Worm (Caenorhabditis elegans) whole organism, L1 larva: ENCODE data around the gene pcp-2.

Experiments
- C34B4.2 ChIP-seq: sonication (generic microtip); optimal IDR thresholded peaks from 2 replicates; lab custom pipeline; 2017; ENCODE audit warnings: mild to moderate bottlenecking, missing genetic modification characterization, missing compliant biosample characterization
- blmp-1 ChIP-seq: fragments of 150-350 bp; optimal IDR thresholded peaks from 2 replicates; lab custom pipeline; 2014; ENCODE audit warnings: missing biosample characterization, missing genetic modification characterization
- ceh-63 ChIP-seq: fragments of 200-800 bp; sonication (Bioruptor generic); optimal IDR thresholded peaks from 2 replicates; lab custom pipeline; 2018; ENCODE audit warnings: mild to moderate bottlenecking, missing genetic modification characterization, missing compliant biosample characterization
- ceh-82 ChIP-seq, 3 experiments: fragments of 150-350 bp in 1 of 3; sonication (generic microtip) in 2 of 3; optimal IDR thresholded peaks; 2 replicates each; lab custom pipeline; 2014 to 2017; ENCODE audit warnings: missing biosample characterization in 3 of 3, missing genetic modification characterization in 3 of 3
- ceh-90 ChIP-seq: sonication (generic microtip); optimal IDR thresholded peaks from 2 replicates; lab custom pipeline; 2016; ENCODE audit warnings: missing genetic modification characterization, missing compliant biosample characterization
- ces-1 ChIP-seq: fragments of 150-350 bp; optimal IDR thresholded peaks from 2 replicates; lab custom pipeline; 2014; ENCODE audit warnings: missing biosample characterization, missing genetic modification reagents, missing genetic modification characterization
- efl-1 ChIP-seq, 4 experiments: fragments of 150-350 bp; optimal IDR thresholded peaks in 3 of 4; peaks in 1 of 4; 1 replicate in 1 of 4; 2 replicates in 3 of 4; lab custom pipeline; 2014; ENCODE audit warnings: missing biosample characterization in 2 of 4, missing genetic modification characterization in 2 of 4, missing genetic modification reagents in 2 of 4
- efl-3 ChIP-seq: fragments of 200-800 bp; sonication (Bioruptor generic); optimal IDR thresholded peaks from 2 replicates; lab custom pipeline; 2018; ENCODE audit warnings: mild to moderate bottlenecking, missing genetic modification characterization, missing compliant biosample characterization
- elt-2 ChIP-seq: sonication (generic microtip); optimal IDR thresholded peaks from 2 replicates; lab custom pipeline; 2016; ENCODE audit warnings: missing genetic modification characterization, mild to moderate bottlenecking, inconsistent platforms, missing compliant biosample characterization, missing genetic modification reagents
- elt-3 ChIP-seq, 6 experiments: fragments of 150-350 bp in 1 of 6; sonication (generic microtip); optimal IDR thresholded peaks; 2 replicates each; lab custom pipeline; 2017 to 2018; ENCODE audit warnings: missing biosample characterization in 6 of 6, missing genetic modification characterization in 6 of 6, inconsistent platforms in 1 of 6
- fkh-10 ChIP-seq: sonication (generic microtip); optimal IDR thresholded peaks from 2 replicates; lab custom pipeline; 2017; ENCODE audit warnings: missing biosample characterization, missing genetic modification reagents, missing genetic modification characterization
- fkh-8 ChIP-seq: sonication (generic microtip); optimal IDR thresholded peaks from 2 replicates; lab custom pipeline; 2016; ENCODE audit warnings: mild to moderate bottlenecking, missing genetic modification characterization, missing compliant biosample characterization
- hlh-17 ChIP-seq: fragments of 200-800 bp; sonication (Bioruptor generic); optimal IDR thresholded peaks from 2 replicates; lab custom pipeline; 2018; ENCODE audit warnings: missing genetic modification characterization, mild to moderate bottlenecking, missing compliant biosample characterization, moderate library complexity, borderline replicate concordance
- irx-1 ChIP-seq: sonication (generic microtip); optimal IDR thresholded peaks from 2 replicates; lab custom pipeline; 2016; ENCODE audit warnings: missing genetic modification characterization, missing compliant biosample characterization
- isw-1 ChIP-seq: fragments of 200-800 bp; sonication (Bioruptor generic); IDR thresholded peaks from 2 replicates; pipeline ENCODE4 v1.3.6; 2022; ENCODE audit warnings: missing genetic modification characterization, missing compliant biosample characterization
- lin-14 ChIP-seq: fragments of 200-800 bp; sonication (Bioruptor generic); optimal IDR thresholded peaks from 2 replicates; lab custom pipeline; 2018; ENCODE audit warnings: mild to moderate bottlenecking, missing genetic modification characterization, moderate library complexity, missing compliant biosample characterization
- lin-35 ChIP-seq, 2 experiments: fragments of 150-350 bp; optimal IDR thresholded peaks; 2 replicates each; lab custom pipeline; 2014; ENCODE audit warnings: missing biosample characterization in 2 of 2, missing genetic modification characterization in 2 of 2, missing genetic modification reagents in 2 of 2
- lin-39 ChIP-seq: fragments of 150-350 bp; optimal IDR thresholded peaks from 2 replicates; lab custom pipeline; 2014; ENCODE audit warnings: missing biosample characterization, missing genetic modification reagents, missing genetic modification characterization
- lir-3 ChIP-seq: sonication (generic microtip); optimal IDR thresholded peaks from 2 replicates; lab custom pipeline; 2016; ENCODE audit warnings: mild to moderate bottlenecking, missing genetic modification characterization, moderate library complexity, missing compliant biosample characterization; ENCODE audit not compliant: poor library complexity
- mab-9 ChIP-seq: fragments of 200-800 bp; sonication (Bioruptor generic); IDR thresholded peaks from 2 replicates; pipeline ENCODE4 v1.3.6; 2022; ENCODE audit warnings: missing genetic modification reagents, missing genetic modification characterization, missing compliant biosample characterization
- mdl-1 ChIP-seq, 2 experiments: fragments of 150-350 bp; optimal IDR thresholded peaks; 2 replicates each; lab custom pipeline; 2014 to 2017; ENCODE audit warnings: missing biosample characterization in 2 of 2, missing genetic modification characterization in 2 of 2, inconsistent platforms in 1 of 2
- mef-2 ChIP-seq: fragments of 150-350 bp; optimal IDR thresholded peaks from 2 replicates; lab custom pipeline; 2014; ENCODE audit warnings: missing biosample characterization, missing genetic modification characterization
- nhr-19 ChIP-seq: fragments of 200-800 bp; sonication (Bioruptor generic); conservative IDR thresholded peaks from 2 replicates; pipeline ENCODE4 v1.3.6; 2022; ENCODE audit warnings: missing genetic modification characterization, missing compliant biosample characterization
- nhr-237 ChIP-seq: fragments of 150-350 bp; optimal IDR thresholded peaks from 2 replicates; lab custom pipeline; 2014; ENCODE audit warnings: missing biosample characterization, missing genetic modification characterization
- nhr-28 ChIP-seq: fragments of 150-350 bp; optimal IDR thresholded peaks from 2 replicates; lab custom pipeline; 2014; ENCODE audit warnings: missing biosample characterization, missing genetic modification characterization
- nhr-71 ChIP-seq: sonication (generic microtip); optimal IDR thresholded peaks from 2 replicates; lab custom pipeline; 2016; ENCODE audit warnings: mild to moderate bottlenecking, missing genetic modification characterization, moderate library complexity, missing compliant biosample characterization
- nhr-77 ChIP-seq: fragments of 150-350 bp; optimal IDR thresholded peaks from 2 replicates; lab custom pipeline; 2014; ENCODE audit warnings: missing biosample characterization, missing genetic modification characterization
- pax-3 ChIP-seq: fragments of 200-800 bp; sonication (Bioruptor generic); optimal IDR thresholded peaks from 2 replicates; lab custom pipeline; 2018; ENCODE audit warnings: mild to moderate bottlenecking, missing genetic modification characterization, moderate library complexity, missing compliant biosample characterization
- pqm-1 ChIP-seq: sonication (generic microtip); optimal IDR thresholded peaks from 3 replicates; lab custom pipeline; 2017; ENCODE audit warnings: missing biosample characterization, missing genetic modification characterization
- rnt-1 ChIP-seq: sonication (generic microtip); optimal IDR thresholded peaks from 2 replicates; lab custom pipeline; 2016; ENCODE audit warnings: mild to moderate bottlenecking, missing genetic modification characterization, moderate library complexity, missing compliant biosample characterization
- skn-1 ChIP-seq: fragments of 150-350 bp; optimal IDR thresholded peaks from 2 replicates; lab custom pipeline; 2014; ENCODE audit warnings: missing biosample characterization, missing genetic modification characterization
- sptf-1 ChIP-seq: fragments of 150-350 bp; optimal IDR thresholded peaks from 2 replicates; lab custom pipeline; 2014; ENCODE audit warnings: missing biosample characterization, missing genetic modification characterization
- swsn-7 ChIP-seq: sonication (generic microtip); optimal IDR thresholded peaks from 2 replicates; lab custom pipeline; 2016; ENCODE audit warnings: missing genetic modification characterization, missing compliant biosample characterization
- unc-30 ChIP-seq: sonication (generic microtip); optimal IDR thresholded peaks from 2 replicates; lab custom pipeline; 2017; ENCODE audit warnings: missing biosample characterization, missing genetic modification characterization
- unc-86 ChIP-seq: sonication (generic microtip); optimal IDR thresholded peaks from 2 replicates; lab custom pipeline; 2016; ENCODE audit warnings: missing genetic modification characterization, missing compliant biosample characterization
- unc-98 ChIP-seq: fragments of 200-800 bp; sonication (Bioruptor generic); IDR thresholded peaks from 2 replicates; pipeline ENCODE4 v1.3.6; 2022; ENCODE audit warnings: missing genetic modification characterization, missing compliant biosample characterization
- vab-15 ChIP-seq: sonication (generic microtip); optimal IDR thresholded peaks from 2 replicates; lab custom pipeline; 2017; ENCODE audit warnings: missing genotype, mild to moderate bottlenecking, missing genetic modification characterization, missing compliant biosample characterization
- ztf-11 ChIP-seq, 2 experiments: sonication (generic microtip); optimal IDR thresholded peaks; 2 replicates each; lab custom pipeline; 2016 to 2017; ENCODE audit warnings: missing genetic modification characterization in 2 of 2, missing biosample characterization in 1 of 2, missing compliant biosample characterization in 1 of 2
- ztf-4 ChIP-seq: fragments of 150-350 bp; optimal IDR thresholded peaks from 2 replicates; lab custom pipeline; 2014; ENCODE audit warnings: missing biosample characterization, missing genetic modification characterization

The pcp-2 gene

ce11 chrIV:9144405-9144804 is 20.5 kb downstream of the pcp-2 start, which contains the start of gene flp-1:
TSS of gene flp-1 (plus strand) at chrIV:9144705.
- TF ChIP-seq skn-1 (tag; lab: Kevin White, UChicago) (no peak), ceh-82 (tag; optimal IDR thresholded peaks at IDR 0.05; lab: Kevin White, UChicago) (no peak), lin-14 (GFP tag; lab: Kevin White, UChicago) (no peak), unc-30 (tag; lab: Kevin White, UChicago) (no peak), nhr-19 (GFP tag; lab: Robert Waterston, UW) (no peak), unc-86 (no peak), ceh-63 (GFP tag; lab: Kevin White, UChicago) (no peak), lin-39 (no peak), mab-9 (GFP tag; lab: Robert Waterston, UW) (no peak), isw-1 (GFP tag; lab: Robert Waterston, UW) (no peak), nhr-28 (tag; lab: Kevin White, UChicago) (no peak), pax-3 (tag; lab: Kevin White, UChicago) (no peak)

DNA sequence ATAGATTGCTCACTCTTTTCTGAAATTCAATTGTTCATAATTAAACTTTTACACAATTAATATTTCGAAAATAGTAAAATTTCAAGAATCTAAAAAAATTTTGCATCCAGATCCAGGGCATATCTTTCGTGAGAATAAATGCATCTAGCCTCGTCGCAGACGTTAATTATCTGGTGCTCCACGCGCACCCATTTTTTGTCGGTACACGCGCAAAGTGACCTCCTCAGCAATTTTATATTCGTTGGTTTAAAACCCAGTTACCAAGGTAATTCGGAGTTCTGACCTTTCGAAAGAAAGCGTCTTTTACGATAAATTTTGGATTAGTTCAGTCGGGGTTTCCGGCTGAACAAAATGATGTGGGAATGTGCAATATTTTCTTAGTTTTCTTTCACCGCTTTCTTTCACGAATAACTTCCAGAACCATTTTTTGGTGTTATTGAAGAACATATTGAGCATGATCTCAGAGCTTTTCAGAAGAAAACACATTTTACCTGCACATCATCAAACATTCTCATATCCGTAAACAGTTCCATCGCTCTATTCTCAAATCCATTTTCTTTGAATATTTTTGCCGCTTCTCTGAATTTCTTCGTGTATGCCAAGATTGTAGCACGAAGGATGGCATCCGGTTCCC is 24.6 kb downstream of the pcp-2 start:
- no peak for TF ChIP-seq nhr-77 (tag; lab: Kevin White, UChicago)
- TF ChIP-seq C34B4.2 (tag; lab: Kevin White, UChicago): no peak
- TF ChIP-seq lir-3 (tag; lab: Kevin White, UChicago): no peak
- no peak for TF ChIP-seq lin-35 (GFP tag; optimal IDR thresholded peaks at IDR 0.05; lab: Kevin White, UChicago)
- TF ChIP-seq rnt-1: no peak
- no peak for TF ChIP-seq blmp-1 (tag; lab: Kevin White, UChicago)
- no peak for TF ChIP-seq mef-2 (tag; lab: Kevin White, UChicago)
- TF ChIP-seq ces-1 (GFP tag; lab: Kevin White, UChicago): no peak
- TF ChIP-seq lin-14 (GFP tag; lab: Kevin White, UChicago): no peak
- no peak for TF ChIP-seq unc-98
- TF ChIP-seq fkh-8 (tag; lab: Kevin White, UChicago): no peak
- TF ChIP-seq hlh-17 (GFP tag; lab: Kevin White, UChicago): no peak
- no peak for TF ChIP-seq ceh-90
- TF ChIP-seq elt-3 (tag; optimal IDR thresholded peaks at IDR 0.05; lab: Kevin White, UChicago): no peak
- TF ChIP-seq elt-2 (tag; lab: Kevin White, UChicago): no peak
- no peak for TF ChIP-seq efl-1 (optimal IDR thresholded peaks at IDR 0.05; lab: Kevin White, UChicago)
- no peak for TF ChIP-seq efl-1 (GFP tag; optimal IDR thresholded peaks at IDR 0.05 in 1 of 2; lab: Kevin White, UChicago)
- no peak for TF ChIP-seq ztf-4 (tag; lab: Kevin White, UChicago)
- TF ChIP-seq vab-15 (tag; lab: Kevin White, UChicago): no peak
- TF ChIP-seq, all 84 proteins: peak for 0

- TF ChIP-seq nhr-77 (tag; lab: Kevin White, UChicago) (no peak), pax-3 (tag; lab: Kevin White, UChicago) (no peak), mdl-1 (tag; optimal IDR thresholded peaks at IDR 0.05; lab: Kevin White, UChicago) (no peak), elt-3 (tag; optimal IDR thresholded peaks at IDR 0.05; lab: Kevin White, UChicago) (no peak), nhr-237 (tag; lab: Kevin White, UChicago) (no peak), pqm-1 (tag; lab: Kevin White, UChicago) (no peak), fkh-8 (tag; lab: Kevin White, UChicago) (no peak), irx-1 (tag; lab: Kevin White, UChicago) (no peak), vab-15 (tag; lab: Kevin White, UChicago) (no peak), fkh-10 (no peak), unc-30 (tag; lab: Kevin White, UChicago) (no peak), efl-3 (GFP tag; lab: Kevin White, UChicago) (no peak), lin-35 (GFP tag; optimal IDR thresholded peaks at IDR 0.05; lab: Kevin White, UChicago) (no peak), swsn-7 (tag; lab: Kevin White, UChicago) (no peak), ztf-11 (tag; optimal IDR thresholded peaks at IDR 0.05; lab: Kevin White, UChicago) (no peak), nhr-71 (tag; lab: Kevin White, UChicago) (no peak), mef-2 (tag; lab: Kevin White, UChicago) (no peak), rnt-1 (no peak), unc-86 (no peak), sptf-1 (tag; lab: Kevin White, UChicago) (no peak)
Measured at ce11 chrIV:9135377-9135776, 29.6 kb downstream of the pcp-2 start, which contains the start of gene delm-1. TSS of gene delm-1 (minus strand) at chrIV:9135477.
